Worm (Caenorhabditis elegans): ENCODE results near the gene scc-1.

ce11 chrII:4747063-4747462 is 48.5 kb downstream of the scc-1 start:
- no peak for TF ChIP-seq ceh-48 (tag; optimal IDR thresholded peaks at IDR 0.05)
- TF ChIP-seq pat-9 (tag; optimal IDR thresholded peaks at IDR 0.05) = no peak
- no peak for TF ChIP-seq ceh-2 (tag; optimal IDR thresholded peaks at IDR 0.05)
- TF ChIP-seq ama-1 (optimal IDR thresholded peaks at IDR 0.05) = no peak
- TF ChIP-seq Y22D7AL.16 (tag; optimal IDR thresholded peaks at IDR 0.05) = no peak
